Worm (Caenorhabditis elegans): Measurements from ENCODE around the gene F38B2.2.

F38B2.2 gene

DNA sequence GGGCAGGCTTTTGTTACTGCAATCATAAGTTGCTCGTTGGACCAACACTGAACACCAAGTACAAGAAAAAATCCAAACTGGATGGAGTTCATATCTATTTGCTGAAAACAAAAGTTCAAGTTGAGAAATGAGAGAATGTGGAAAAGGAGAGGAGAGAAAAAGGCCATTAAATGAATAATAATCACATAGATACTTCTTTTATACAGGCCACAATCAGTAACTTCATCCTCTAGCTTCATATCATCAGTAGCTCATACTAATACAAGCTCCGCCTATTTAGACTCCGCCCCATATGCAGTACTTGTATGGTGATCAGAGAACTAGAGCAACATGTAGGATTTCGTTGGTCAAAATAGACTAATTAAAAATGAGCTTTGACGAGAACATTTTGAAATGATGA is at the start of gene F38B2.2:
Gene F38B2.2 (minus strand): TSS at position 101 of the 400 bp plus-strand sequence.
- TF ChIP-seq nhr-25 (tag; optimal IDR thresholded peaks at IDR 0.05) (no peak), eor-1 (tag; optimal IDR thresholded peaks at IDR 0.05) (no peak), egl-5 (tag; optimal IDR thresholded peaks at IDR 0.05) (no peak), ceh-28 (tag; optimal IDR thresholded peaks at IDR 0.05) (no peak), fos-1 (tag; optimal IDR thresholded peaks at IDR 0.05) (no peak), zag-1 (tag; optimal IDR thresholded peaks at IDR 0.05) (no peak), R02D3.7 (tag; optimal IDR thresholded peaks at IDR 0.05) (no peak), nhr-11 (tag; optimal IDR thresholded peaks at IDR 0.05) (no peak), fkh-2 (tag; optimal IDR thresholded peaks at IDR 0.05) (no peak), fkh-10 (GFP tag; optimal IDR thresholded peaks at IDR 0.05) (no peak), ceh-16 (tag; optimal IDR thresholded peaks at IDR 0.05) (no peak), nfya-1 (tag; optimal IDR thresholded peaks at IDR 0.05; ENCODE audit: insufficient read depth) (no peak), ceh-82 (tag; optimal IDR thresholded peaks at IDR 0.05) (no peak), nhr-237 (tag; optimal IDR thresholded peaks at IDR 0.05) (no peak), nhr-77 (tag; optimal IDR thresholded peaks at IDR 0.05) (no peak), nhr-67 (tag; optimal IDR thresholded peaks at IDR 0.05) (no peak), elt-2 (tag; optimal IDR thresholded peaks at IDR 0.05) (no peak)

DNA sequence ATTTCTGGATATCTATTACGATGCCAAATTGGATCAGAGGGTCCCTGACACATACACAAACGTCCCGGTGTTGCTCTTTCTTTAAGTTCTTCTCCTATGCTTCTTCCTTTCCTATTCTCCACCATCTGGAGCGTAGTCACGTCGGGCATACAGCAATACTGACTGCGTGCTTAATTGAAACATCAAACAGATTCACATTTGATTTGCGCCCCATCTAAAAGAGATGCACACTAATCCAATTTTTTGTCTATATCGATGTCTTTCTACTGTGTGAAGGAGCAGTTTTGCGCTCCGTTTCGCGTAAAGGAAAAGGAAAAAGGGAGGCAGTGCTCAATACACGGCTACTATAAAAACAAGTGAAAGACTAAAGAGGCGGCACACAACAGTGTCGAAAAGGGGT is 49.5 kb upstream of the F38B2.2 start:
- no peak for TF ChIP-seq pqm-1 (tag; optimal IDR thresholded peaks at IDR 0.05)
- TF ChIP-seq daf-12 (tag; optimal IDR thresholded peaks at IDR 0.05), result no peak
- TF ChIP-seq elt-1 (tag; optimal IDR thresholded peaks at IDR 0.05), result no peak
- no peak for TF ChIP-seq mml-1 (tag; optimal IDR thresholded peaks at IDR 0.05)
- TF ChIP-seq sea-2 (GFP tag; optimal IDR thresholded peaks at IDR 0.05), result no peak
- TF ChIP-seq ceh-16 (tag; optimal IDR thresholded peaks at IDR 0.05), result no peak
- no peak for TF ChIP-seq lsy-12 (tag; optimal IDR thresholded peaks at IDR 0.05)
- TF ChIP-seq lin-15B (tag; optimal IDR thresholded peaks at IDR 0.05), result no peak
- TF ChIP-seq nhr-77 (tag; optimal IDR thresholded peaks at IDR 0.05), result no peak
- no peak for TF ChIP-seq ztf-4 (tag; optimal IDR thresholded peaks at IDR 0.05)
- TF ChIP-seq egl-5 (tag; optimal IDR thresholded peaks at IDR 0.05), result no peak
- TF ChIP-seq skn-1 (tag; optimal IDR thresholded peaks at IDR 0.05), result no peak
- TF ChIP-seq aly-2 (tag; optimal IDR thresholded peaks at IDR 0.05), result no peak
- no peak for TF ChIP-seq ceh-28 (tag; optimal IDR thresholded peaks at IDR 0.05)
- no peak for TF ChIP-seq unc-62 (GFP tag; optimal IDR thresholded peaks at IDR 0.05)
- no peak for TF ChIP-seq nhr-76 (tag; optimal IDR thresholded peaks at IDR 0.05)
- no peak for TF ChIP-seq egl-27 (tag; optimal IDR thresholded peaks at IDR 0.05)
- no peak for TF ChIP-seq nfya-1 (tag; optimal IDR thresholded peaks at IDR 0.05; ENCODE audit: insufficient read depth)
- no peak for TF ChIP-seq hmg-11 (tag; optimal IDR thresholded peaks at IDR 0.05)

DNA sequence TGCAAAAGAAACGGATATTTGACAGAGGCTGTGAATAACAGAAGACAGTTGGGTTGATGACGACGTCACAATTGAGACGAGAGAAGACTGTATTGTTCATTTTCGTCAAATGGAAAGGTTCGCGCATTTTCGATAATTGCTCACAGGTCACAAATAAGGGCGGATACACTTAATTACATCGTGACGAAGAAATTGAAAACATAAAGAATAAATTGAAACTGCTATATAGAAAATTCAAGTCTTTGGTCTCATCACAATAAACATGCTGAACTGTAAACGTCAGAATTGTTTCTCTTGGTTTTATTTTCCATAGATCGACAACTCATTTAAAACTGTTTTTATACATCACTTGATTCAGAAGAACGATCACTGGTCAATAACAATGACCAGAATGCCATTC is 47.7 kb upstream of the F38B2.2 start, which contains the start of gene ZK455.5:
Gene ZK455.5 (minus strand): TSS at position 101 of the 400 bp plus-strand sequence.
- no peak for TF ChIP-seq ztf-4 (tag; optimal IDR thresholded peaks at IDR 0.05)
- TF ChIP-seq fos-1 (tag; optimal IDR thresholded peaks at IDR 0.05), result no peak
- no peak for TF ChIP-seq jun-1 (tag; optimal IDR thresholded peaks at IDR 0.05)
- TF ChIP-seq tbx-2 (tag; optimal IDR thresholded peaks at IDR 0.05), result no peak
- TF ChIP-seq nhr-12 (tag; optimal IDR thresholded peaks at IDR 0.05), result no peak
- no peak for TF ChIP-seq egl-27 (tag; optimal IDR thresholded peaks at IDR 0.05)
- TF ChIP-seq fkh-2 (tag; optimal IDR thresholded peaks at IDR 0.05), result no peak
- no peak for TF ChIP-seq mml-1 (tag; optimal IDR thresholded peaks at IDR 0.05)
- TF ChIP-seq R02D3.7 (tag; optimal IDR thresholded peaks at IDR 0.05), result no peak
- no peak for TF ChIP-seq aly-2 (tag; optimal IDR thresholded peaks at IDR 0.05)
- TF ChIP-seq nhr-77 (tag; optimal IDR thresholded peaks at IDR 0.05), result no peak
- no peak for TF ChIP-seq ztf-11 (tag; optimal IDR thresholded peaks at IDR 0.05)
- no peak for TF ChIP-seq egl-5 (tag; optimal IDR thresholded peaks at IDR 0.05)
- TF ChIP-seq ceh-9 (tag; optimal IDR thresholded peaks at IDR 0.05), result no peak
- no peak for TF ChIP-seq zag-1 (tag; optimal IDR thresholded peaks at IDR 0.05)
- no peak for TF ChIP-seq skn-1 (tag; optimal IDR thresholded peaks at IDR 0.05)
- TF ChIP-seq ama-1 (optimal IDR thresholded peaks at IDR 0.05), result no peak
- TF ChIP-seq nhr-11 (tag; optimal IDR thresholded peaks at IDR 0.05), result no peak
- no peak for TF ChIP-seq nhr-67 (tag; optimal IDR thresholded peaks at IDR 0.05)

DNA sequence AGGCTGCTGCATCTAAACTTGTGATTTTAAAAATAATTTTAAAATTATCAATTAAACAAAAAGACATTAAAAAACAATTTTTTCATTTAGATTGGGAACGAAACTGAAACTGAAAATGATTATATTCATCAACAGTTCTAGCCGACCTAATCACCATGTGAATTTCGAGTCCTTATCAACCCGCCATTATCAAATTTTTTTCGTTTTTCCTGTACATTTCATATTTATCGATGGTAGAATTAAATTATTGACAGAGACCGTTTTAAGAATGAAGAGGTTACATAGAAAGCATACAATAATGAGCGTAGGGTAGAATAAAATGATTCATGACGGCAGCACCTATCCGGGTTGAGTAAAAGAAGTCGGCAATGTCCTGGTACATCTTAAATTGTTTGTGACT is 45.1 kb upstream of the F38B2.2 start, which contains the start of gene asm-2:
Gene asm-2 (minus strand): TSS at position 12 of the 400 bp plus-strand sequence.
- no peak for TF ChIP-seq nhr-237 (tag; optimal IDR thresholded peaks at IDR 0.05)
- no peak for TF ChIP-seq nhr-76 (tag; optimal IDR thresholded peaks at IDR 0.05)
- TF ChIP-seq skn-1 (tag; optimal IDR thresholded peaks at IDR 0.05), result no peak
- TF ChIP-seq ceh-28 (tag; optimal IDR thresholded peaks at IDR 0.05), result no peak
- TF ChIP-seq pha-4 (tag; optimal IDR thresholded peaks at IDR 0.05), result no peak
- peak; percentile 91 for TF ChIP-seq elt-2 (tag; optimal IDR thresholded peaks at IDR 0.05)
- TF ChIP-seq R02D3.7 (tag; optimal IDR thresholded peaks at IDR 0.05), result no peak
- TF ChIP-seq ceh-16 (tag; optimal IDR thresholded peaks at IDR 0.05), result no peak
- TF ChIP-seq mml-1 (tag; optimal IDR thresholded peaks at IDR 0.05), result no peak
- TF ChIP-seq elt-1 (tag; optimal IDR thresholded peaks at IDR 0.05), result no peak
- TF ChIP-seq pqm-1 (tag; optimal IDR thresholded peaks at IDR 0.05), result peak; percentile 89
- no peak for TF ChIP-seq ztf-11 (tag; optimal IDR thresholded peaks at IDR 0.05)
- TF ChIP-seq daf-12 (tag; optimal IDR thresholded peaks at IDR 0.05), result no peak
- TF ChIP-seq fkh-2 (tag; optimal IDR thresholded peaks at IDR 0.05), result no peak
- no peak for TF ChIP-seq elt-3 (tag; optimal IDR thresholded peaks at IDR 0.05)

All from whole organism, L3 larva.